Fruit fly (Drosophila melanogaster): ENCODE results near the gene CG15399.

The CG15399 gene

dm6 chr2L:2759654-2760053 lies 11.9 kb downstream of the CG15399 start, which contains the start of the genes HemK2, Snapin and Tnpo-SR (continued):
- peak; percentile 94 for TF ChIP-seq CG8765 (GFP tag; IDR thresholded peaks at IDR 0.05)
- peak; percentile 6 for TF ChIP-seq eyg (GFP tag; optimal IDR thresholded peaks at IDR 0.05)
- TF ChIP-seq CG17328 (GFP tag; IDR thresholded peaks at IDR 0.05) = peak; percentile 91
- TF ChIP-seq CG11456 (GFP tag; IDR thresholded peaks at IDR 0.05) = peak; percentile 95
- TF ChIP-seq CG7357 (GFP tag; IDR thresholded peaks at IDR 0.05) = peak; percentile 77
- TF ChIP-seq Optix (GFP tag; IDR thresholded peaks at IDR 0.05) = peak; percentile 85
- TF ChIP-seq CG10147 (GFP tag; optimal IDR thresholded peaks at IDR 0.05) = peak; percentile 92
- TF ChIP-seq lmd (GFP tag; IDR thresholded peaks at IDR 0.05) = peak; percentile 94
- peak; percentile 80 for TF ChIP-seq D19A (tag; optimal IDR thresholded peaks at IDR 0.05)
- TF ChIP-seq CG1529 (GFP tag; optimal IDR thresholded peaks at IDR 0.05) = peak; percentile 71
- TF ChIP-seq CG9727 (GFP tag; optimal IDR thresholded peaks at IDR 0.05) = peak; percentile 92
- TF ChIP-seq E2f2 (GFP tag; IDR thresholded peaks at IDR 0.05) = peak; percentile 72
- TF ChIP-seq CG7556 (GFP tag; optimal IDR thresholded peaks at IDR 0.05) = peak; percentile 91
- peak; percentile 86; the same call in 2 of the 3 replicates for TF ChIP-seq CG3726 (GFP tag; IDR thresholded peaks at IDR 0.05)
- peak; percentile 88 for TF ChIP-seq bbx (GFP tag; IDR thresholded peaks at IDR 0.05; ENCODE audit: partially characterized antibody)
- no peak for TF ChIP-seq Lpt (GFP tag; optimal IDR thresholded peaks at IDR 0.05)
- TF ChIP-seq Doc2 (GFP tag; IDR thresholded peaks at IDR 0.05) = no peak; the same call in 1 of the 2 replicates
- TF ChIP-seq hb (GFP tag; IDR thresholded peaks at IDR 0.05; ENCODE audit: partially characterized antibody) = peak; percentile 93
- peak; percentile 90 for TF ChIP-seq klu (GFP tag; IDR thresholded peaks at IDR 0.05)
- TF ChIP-seq sug (tag; optimal IDR thresholded peaks at IDR 0.05) = peak; percentile 93
- TF ChIP-seq Sry-δ (GFP tag; optimal IDR thresholded peaks at IDR 0.05) = peak; percentile 96
- peak; percentile 86 for TF ChIP-seq danr (GFP tag; IDR thresholded peaks at IDR 0.05)
- TF ChIP-seq Gsc (GFP tag; IDR thresholded peaks at IDR 0.05) = peak; percentile 77; the same call in 1 of the 2 replicates
- peak; percentile 82 for TF ChIP-seq CG13123 (GFP tag; optimal IDR thresholded peaks at IDR 0.05)
- TF ChIP-seq Ada2b (GFP tag; IDR thresholded peaks at IDR 0.05) = peak; percentile 91
- TF ChIP-seq Nf-YA (GFP tag; IDR thresholded peaks at IDR 0.05) = peak; percentile 83
- peak; percentile 84 to 92 for TF ChIP-seq dpn (GFP tag; optimal IDR thresholded peaks at IDR 0.05)
- no peak for TF ChIP-seq usp (GFP tag; optimal IDR thresholded peaks at IDR 0.05)
- TF ChIP-seq ind (GFP tag; optimal IDR thresholded peaks at IDR 0.05) = peak; percentile 91
- peak; percentile 91 for TF ChIP-seq Oaz (GFP tag; IDR thresholded peaks at IDR 0.05)
- TF ChIP-seq emc (GFP tag; optimal IDR thresholded peaks at IDR 0.05) = peak; percentile 54
- peak; percentile 90 for TF ChIP-seq CG14667 (GFP tag; IDR thresholded peaks at IDR 0.05)
- peak; percentile 93 for TF ChIP-seq CG14441 (GFP tag; IDR thresholded peaks at IDR 0.05)
- TF ChIP-seq CG12104 (GFP tag; optimal IDR thresholded peaks at IDR 0.05) = peak; percentile 91
- TF ChIP-seq Atf-2 (GFP tag; optimal IDR thresholded peaks at IDR 0.05) = peak; percentile 67
- peak; percentile 54 for TF ChIP-seq luna (GFP tag; optimal IDR thresholded peaks at IDR 0.05)
- TF ChIP-seq CG7372 (GFP tag; IDR thresholded peaks at IDR 0.05) = peak; percentile 94
- TF ChIP-seq eve (GFP tag; optimal IDR thresholded peaks at IDR 0.05) = no peak
- peak; percentile 80 for TF ChIP-seq CG10654 (GFP tag; optimal IDR thresholded peaks at IDR 0.05)
- TF ChIP-seq Atf3 (GFP tag; optimal IDR thresholded peaks at IDR 0.05) = peak; percentile 84
- peak; percentile 80 for TF ChIP-seq CG3838 (GFP tag; optimal IDR thresholded peaks at IDR 0.05)
- peak; percentile 81 for TF ChIP-seq Ravus (GFP tag; IDR thresholded peaks at IDR 0.05)
- peak; percentile 90 for TF ChIP-seq bab2 (GFP tag; optimal IDR thresholded peaks at IDR 0.05)
- peak; percentile 93 for TF ChIP-seq CG2678 (tag; optimal IDR thresholded peaks at IDR 0.05)
- peak; percentile 85 for TF ChIP-seq CHES-1-like (GFP tag; optimal IDR thresholded peaks at IDR 0.05)
- peak; percentile 97 for TF ChIP-seq Ets65A (GFP tag)
- peak; percentile 91 for TF ChIP-seq CG12155 (GFP tag; optimal IDR thresholded peaks at IDR 0.05)
- TF ChIP-seq Scr (GFP tag; IDR thresholded peaks at IDR 0.05; ENCODE audit: partially characterized antibody) = peak; percentile 98
- TF ChIP-seq pan (optimal IDR thresholded peaks at IDR 0.05) = no peak
- TF ChIP-seq pan (GFP tag; optimal IDR thresholded peaks at IDR 0.05 in 1 of 2, IDR thresholded peaks at IDR 0.05 in 1 of 2) = peak in 1 of 2 experiments; percentile 95
- TF ChIP-seq peb (GFP tag; IDR thresholded peaks at IDR 0.05) = peak; percentile 91
- peak; percentile 92 for TF ChIP-seq ase (GFP tag; IDR thresholded peaks at IDR 0.05)
- TF ChIP-seq Fer1 (GFP tag; optimal IDR thresholded peaks at IDR 0.05) = peak; percentile 92

All from whole organism, embryonic.